Worm (Caenorhabditis elegans): Measurements from ENCODE around the gene Y39A1A.16.

ce11 chrIII:10661292-10661691 is 17.8 kb upstream of the Y39A1A.16 start:
- TF ChIP-seq ceh-9 (tag; optimal IDR thresholded peaks at IDR 0.05) = no peak
- TF ChIP-seq dmd-4 (tag; optimal IDR thresholded peaks at IDR 0.05; ENCODE audit: borderline replicate concordance) = no peak
- no peak for TF ChIP-seq ceh-14 (tag; optimal IDR thresholded peaks at IDR 0.05)
- no peak for TF ChIP-seq ceh-2 (tag; optimal IDR thresholded peaks at IDR 0.05)
- TF ChIP-seq ama-1 (optimal IDR thresholded peaks at IDR 0.05) = no peak
- TF ChIP-seq pha-4 (tag; optimal IDR thresholded peaks at IDR 0.05) = no peak
- no peak for TF ChIP-seq ref-2 (tag; optimal IDR thresholded peaks at IDR 0.05)
- no peak for TF ChIP-seq ceh-45 (GFP tag; IDR thresholded peaks at IDR 0.05)
